Fruit fly (Drosophila melanogaster) whole organism, wandering third instar larva: ENCODE measurements around the gene CG32694.

Source experiments
- Abd-B ChIP-seq: fragments of >200 bp; optimal IDR thresholded peaks from 2 replicates; lab custom pipeline; 2017; ENCODE audit warnings: missing biosample characterization, missing genetic modification characterization
- CG32264 ChIP-seq: fragments of 200-800 bp; sonication (Bioruptor generic); optimal IDR thresholded peaks from 2 replicates; lab custom pipeline; 2016; ENCODE audit warnings: missing biosample characterization, missing genetic modification characterization
- CG9705 ChIP-seq: fragments of 200-800 bp; sonication (Bioruptor generic); optimal IDR thresholded peaks from 2 replicates; lab custom pipeline; 2018; ENCODE audit warnings: missing biosample characterization, mild to moderate bottlenecking, missing genetic modification characterization
- Dfd ChIP-seq: fragments of >200 bp; optimal IDR thresholded peaks from 2 replicates; lab custom pipeline; 2017; ENCODE audit warnings: missing biosample characterization, missing genetic modification characterization
- Dif ChIP-seq: fragments of 200-275, 200-300 bp; sonication (Bioruptor generic); optimal IDR thresholded peaks from 2 replicates; lab custom pipeline; 2018; ENCODE audit warnings: missing biosample characterization, missing genetic modification characterization; ENCODE audit not compliant: partially characterized antibody
- HLH106 ChIP-seq: fragments of 200-800 bp; optimal IDR thresholded peaks from 3 replicates; lab custom pipeline; 2019; ENCODE audit warnings: missing biosample characterization, mild to moderate bottlenecking, missing genetic modification characterization, moderate library complexity
- Hnf4 ChIP-seq: fragments of 200-800 bp; sonication (Bioruptor generic); optimal IDR thresholded peaks from 2 replicates; lab custom pipeline; 2016; ENCODE audit warnings: missing biosample characterization, mild to moderate bottlenecking, missing genetic modification characterization
- Hr78 ChIP-seq: fragments of >200 bp; optimal IDR thresholded peaks from 2 replicates; lab custom pipeline; 2017; ENCODE audit warnings: missing biosample characterization, missing genetic modification characterization
- Hr83 ChIP-seq: fragments of 200-300 bp; sonication (Bioruptor generic); optimal IDR thresholded peaks from 2 replicates; lab custom pipeline; 2016; ENCODE audit warnings: missing biosample characterization, mild to moderate bottlenecking, missing genetic modification characterization, moderate library complexity; ENCODE audit not compliant: poor library complexity, severe bottlenecking
- Mio ChIP-seq: sonication (Bioruptor generic); optimal IDR thresholded peaks from 2 replicates; lab custom pipeline; 2016; ENCODE audit warnings: missing biosample characterization, missing genetic modification characterization
- Myc ChIP-seq: fragments of >200 bp; optimal IDR thresholded peaks from 2 replicates; lab custom pipeline; 2017
- N ChIP-seq: fragments of >200 bp; optimal IDR thresholded peaks from 2 replicates; lab custom pipeline; 2018; ENCODE audit warnings: missing biosample characterization, missing external identifiers, missing genetic modification characterization
- OdsH ChIP-seq: fragments of 200-800 bp; sonication (Bioruptor generic); optimal IDR thresholded peaks from 2 replicates; lab custom pipeline; 2016; ENCODE audit warnings: missing biosample characterization, mild to moderate bottlenecking, missing genetic modification characterization
- Rel ChIP-seq, 2 experiments: fragments of 200-800 bp; sonication (Bioruptor generic) in 1 of 2; optimal IDR thresholded peaks; 2 replicates in 1 of 2; 3 replicates in 1 of 2; lab custom pipeline; 2016 to 2019; ENCODE audit warnings: mild to moderate bottlenecking in 2 of 2, missing biosample characterization in 2 of 2, missing genetic modification characterization in 2 of 2, moderate library complexity in 1 of 2
- Sp1 ChIP-seq: fragments of 200-800 bp; sonication (Bioruptor generic); optimal IDR thresholded peaks from 3 replicates; lab custom pipeline; 2019; ENCODE audit warnings: missing biosample characterization, mild to moderate bottlenecking, missing genetic modification characterization, moderate library complexity
- Vsx2 ChIP-seq: fragments of 200-300, 225-300 bp; sonication (Bioruptor generic); optimal IDR thresholded peaks from 2 replicates; lab custom pipeline; 2018; ENCODE audit warnings: missing biosample characterization, missing genetic modification characterization; ENCODE audit not compliant: partially characterized antibody
- br ChIP-seq: fragments of 200-800 bp; sonication (Bioruptor generic); optimal IDR thresholded peaks from 2 replicates; lab custom pipeline; 2016; ENCODE audit warnings: missing biosample characterization, missing genetic modification characterization
- brk ChIP-seq: fragments of 200-800 bp; sonication (Bioruptor generic); optimal IDR thresholded peaks from 2 replicates; lab custom pipeline; 2016; ENCODE audit warnings: missing biosample characterization, mild to moderate bottlenecking, missing genetic modification characterization
- dl ChIP-seq, 2 experiments: fragments of 175-275, 200-275 bp in 1 of 2; fragments of 200-275 bp in 1 of 2; sonication (Bioruptor generic); optimal IDR thresholded peaks; lab custom pipeline; 2018; ENCODE audit warnings: mild to moderate bottlenecking in 2 of 2, missing biosample characterization in 2 of 2, missing genetic modification characterization in 2 of 2, moderate library complexity in 2 of 2; ENCODE audit not compliant: partially characterized antibody in 2 of 2, insufficient read depth in 1 of 2
- dmrt93B ChIP-seq: fragments of 200-800 bp; sonication (Bioruptor generic); optimal IDR thresholded peaks from 2 replicates; lab custom pipeline; 2018; ENCODE audit warnings: missing biosample characterization, mild to moderate bottlenecking, missing genetic modification characterization
- dsf ChIP-seq: sonication (Bioruptor generic); optimal IDR thresholded peaks from 2 replicates; lab custom pipeline; 2016; ENCODE audit warnings: missing biosample characterization, missing genetic modification characterization, borderline replicate concordance
- ey ChIP-seq: fragments of 200-800 bp; sonication (Bioruptor generic); optimal IDR thresholded peaks from 2 replicates; lab custom pipeline; 2016; ENCODE audit warnings: missing biosample characterization, missing genetic modification characterization
- foxo ChIP-seq, 2 experiments: fragments of 200-800 bp; sonication (Bioruptor generic); optimal IDR thresholded peaks; 2 replicates in 1 of 2; 3 replicates in 1 of 2; lab custom pipeline; 2016 to 2017; ENCODE audit warnings: missing biosample characterization in 2 of 2, missing genetic modification characterization in 2 of 2
- fru ChIP-seq: fragments of 200-800 bp; sonication (Bioruptor generic); optimal IDR thresholded peaks from 3 replicates; lab custom pipeline; 2016; ENCODE audit warnings: missing biosample characterization, mild to moderate bottlenecking, missing genetic modification characterization
- jim ChIP-seq: fragments of 175-275, 200-325 bp; sonication (Bioruptor generic); optimal IDR thresholded peaks from 2 replicates; lab custom pipeline; 2016; ENCODE audit warnings: missing biosample characterization, mild to moderate bottlenecking, missing genetic modification characterization
- lola ChIP-seq: fragments of >200 bp; optimal IDR thresholded peaks from 2 replicates; lab custom pipeline; 2017; ENCODE audit warnings: missing biosample characterization, missing genetic modification characterization
- pan ChIP-seq: fragments of >200 bp; optimal IDR thresholded peaks from 2 replicates; lab custom pipeline; 2017
- psq ChIP-seq: fragments of 200-800 bp; sonication (Bioruptor generic); optimal IDR thresholded peaks from 3 replicates; lab custom pipeline; 2017; ENCODE audit warnings: missing biosample characterization, mild to moderate bottlenecking, missing genetic modification characterization, moderate library complexity
- rgr ChIP-seq: fragments of 200-800 bp; sonication (Bioruptor generic); optimal IDR thresholded peaks from 3 replicates; lab custom pipeline; 2016; ENCODE audit warnings: missing biosample characterization, mild to moderate bottlenecking, missing genetic modification characterization
- sage ChIP-seq: fragments of 200-800 bp; sonication (Bioruptor generic); optimal IDR thresholded peaks from 2 replicates; lab custom pipeline; 2016; ENCODE audit warnings: missing biosample characterization, mild to moderate bottlenecking, missing genetic modification characterization
- sv ChIP-seq: fragments of 200-800 bp; sonication (Bioruptor generic); optimal IDR thresholded peaks from 3 replicates; lab custom pipeline; 2016; ENCODE audit warnings: missing biosample characterization, missing genetic modification characterization
- tai ChIP-seq: sonication (Bioruptor generic); optimal IDR thresholded peaks from 2 replicates; lab custom pipeline; 2016; ENCODE audit warnings: missing biosample characterization, missing genetic modification characterization
- usp ChIP-seq: fragments of >200 bp; optimal IDR thresholded peaks from 2 replicates; lab custom pipeline; 2017; ENCODE audit warnings: missing biosample characterization, missing genetic modification characterization
- woc ChIP-seq: sonication (Bioruptor generic); optimal IDR thresholded peaks from 2 replicates; lab custom pipeline; 2016; ENCODE audit warnings: missing biosample characterization, mild to moderate bottlenecking, missing genetic modification characterization

Gene CG32694

DNA sequence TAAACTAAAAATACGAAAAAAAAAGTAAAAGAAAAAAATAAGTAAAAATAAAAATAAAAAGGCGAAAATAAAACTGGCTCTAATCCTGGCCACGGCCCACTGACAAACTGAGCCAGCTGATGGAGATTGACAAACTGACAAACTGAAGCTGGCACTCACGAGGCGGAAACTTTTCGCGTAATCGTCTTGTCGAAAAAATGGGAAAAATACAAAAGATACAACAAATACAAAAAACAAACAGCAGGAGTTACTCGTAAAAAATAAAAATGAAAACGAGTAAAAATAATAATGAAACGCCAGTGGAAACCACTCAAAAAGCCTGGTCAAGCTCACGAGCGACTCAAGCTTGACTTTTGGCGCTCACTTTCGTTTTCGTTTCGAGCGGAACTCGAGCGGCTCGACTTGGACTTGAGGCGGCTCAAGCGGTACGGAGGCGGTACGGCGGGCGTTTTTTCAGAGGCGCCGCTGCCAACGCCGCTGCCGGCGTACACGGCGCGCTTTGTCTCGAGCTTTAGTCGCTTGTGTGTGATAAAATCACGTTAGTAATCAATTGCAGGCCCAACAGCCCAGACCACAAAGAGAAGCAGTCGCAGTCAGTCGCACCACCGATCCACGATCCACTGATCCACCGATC, at the start of gene CG32694:
CG32694 (plus strand) TSS at position 537 of the 634 bp plus-strand sequence.
- TF ChIP-seq N (GFP tag; lab: Kevin White, UChicago) = no peak
- TF ChIP-seq Hr78 (GFP tag; lab: Kevin White, UChicago) = no peak
- TF ChIP-seq sv (GFP tag; lab: Kevin White, UChicago) = no peak
- no peak for TF ChIP-seq Abd-B (GFP tag; lab: Kevin White, UChicago)
- no peak for TF ChIP-seq sage (GFP tag; lab: Kevin White, UChicago)
- no peak for TF ChIP-seq Rel (GFP tag; optimal IDR thresholded peaks at IDR 0.05; lab: Kevin White, UChicago)
- no peak for TF ChIP-seq Rel (tag; optimal IDR thresholded peaks at IDR 0.05; lab: Kevin White, UChicago)
- no peak for TF ChIP-seq Hnf4 (GFP tag; lab: Kevin White, UChicago)
- no peak for TF ChIP-seq CG9705
- no peak for TF ChIP-seq tai (GFP tag; lab: Kevin White, UChicago)
- no peak for TF ChIP-seq Hr83 (GFP tag; lab: Kevin White, UChicago)
- TF ChIP-seq psq = no peak
- no peak for TF ChIP-seq ey (GFP tag; lab: Kevin White, UChicago)
- no peak for TF ChIP-seq dl (GFP tag; optimal IDR thresholded peaks at IDR 0.05; lab: Kevin White, UChicago; ENCODE audit: insufficient read depth in 1 of 2, partially characterized antibody in 2 of 2)
- TF ChIP-seq foxo (GFP tag; optimal IDR thresholded peaks at IDR 0.05; lab: Kevin White, UChicago) = no peak
- no peak for TF ChIP-seq lola (GFP tag; lab: Kevin White, UChicago)
- TF ChIP-seq OdsH (GFP tag; lab: Kevin White, UChicago) = no peak
- no peak for TF ChIP-seq brk (GFP tag; lab: Kevin White, UChicago)
- TF ChIP-seq woc (GFP tag; lab: Kevin White, UChicago) = no peak
- TF ChIP-seq HLH106 (tag; lab: Kevin White, UChicago) = no peak

- TF ChIP-seq br (no peak), N (GFP tag; lab: Kevin White, UChicago) (no peak), Dfd (GFP tag; lab: Kevin White, UChicago) (no peak), CG32264 (no peak)
Measured at dm6 chrX:9964778-9965291, 24.7 kb upstream of the CG32694 start, which contains the start of the genes CG1791 and CG1889. Gene CG1791 (minus strand): TSS chrX:9964878. Gene CG1889 (plus strand): TSS chrX:9965241.

DNA sequence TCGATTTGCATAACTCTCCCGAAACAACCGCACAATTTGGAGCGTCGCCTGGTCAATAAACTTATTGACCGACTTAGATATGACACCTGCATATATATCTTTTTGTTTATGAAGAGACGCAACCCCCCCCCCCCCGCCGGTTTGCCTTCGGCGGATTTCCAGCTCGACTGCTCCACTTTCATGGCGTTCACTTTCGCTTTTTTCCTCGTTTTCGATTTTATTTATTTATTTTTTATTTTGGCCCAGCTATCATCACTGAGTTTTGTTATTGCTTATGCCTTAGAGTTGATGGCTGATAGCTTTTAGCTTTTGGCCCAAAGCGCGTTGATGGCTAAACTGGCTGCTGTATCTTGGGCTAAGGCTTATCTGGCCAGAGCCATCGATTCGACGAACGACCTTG, 13.5 kb upstream of the CG32694 start:
- TF ChIP-seq fru (GFP tag; lab: Kevin White, UChicago) (no peak), br (no peak), lola (GFP tag; lab: Kevin White, UChicago) (no peak), Hr83 (GFP tag; lab: Kevin White, UChicago) (no peak), woc (GFP tag; lab: Kevin White, UChicago) (no peak), jim (GFP tag; lab: Kevin White, UChicago) (no peak), dsf (GFP tag; lab: Kevin White, UChicago) (no peak), Dif (no peak), sage (GFP tag; lab: Kevin White, UChicago) (no peak), pan (no peak), psq (no peak), rgr (GFP tag; lab: Kevin White, UChicago) (no peak), OdsH (GFP tag; lab: Kevin White, UChicago) (no peak), Abd-B (GFP tag; lab: Kevin White, UChicago) (no peak), dmrt93B (no peak), foxo (GFP tag; optimal IDR thresholded peaks at IDR 0.05; lab: Kevin White, UChicago) (no peak), HLH106 (tag; lab: Kevin White, UChicago) (no peak)
- TF ChIP-seq, all 38 proteins: peak for 0

- TF ChIP-seq usp (GFP tag; lab: Kevin White, UChicago) (no peak), Myc (lab: Kevin White, UChicago) (no peak), tai (GFP tag; lab: Kevin White, UChicago) (no peak), N (GFP tag; lab: Kevin White, UChicago) (no peak), br (no peak), dmrt93B (no peak), jim (GFP tag; lab: Kevin White, UChicago) (no peak), HLH106 (tag; lab: Kevin White, UChicago) (no peak), Vsx2 (GFP tag; lab: Kevin White, UChicago) (no peak), Hnf4 (GFP tag; lab: Kevin White, UChicago) (no peak), Sp1 (GFP tag; lab: Kevin White, UChicago) (no peak), CG32264 (no peak), psq (no peak), Mio (GFP tag; lab: Kevin White, UChicago) (no peak), dsf (GFP tag; lab: Kevin White, UChicago) (no peak), woc (GFP tag; lab: Kevin White, UChicago) (no peak), foxo (GFP tag; optimal IDR thresholded peaks at IDR 0.05; lab: Kevin White, UChicago) (no peak), CG9705 (no peak), sv (GFP tag; lab: Kevin White, UChicago) (no peak)
Measured at dm6 chrX:9977305-9977704, 12.2 kb upstream of the CG32694 start, which contains the start of gene CG43386. Gene CG43386 (minus strand): TSS chrX:9977405.
